Fruit fly (Drosophila melanogaster): Measurements from ENCODE around the gene vex.
"Not testable (repeated sequence)": the region's sequence is repeated elsewhere in the genome, so short reads cannot be mapped to it uniquely, and the experiment has no call there.

Gene vex

dm6 chrX:10959912-10960311, 79.8 kb downstream of the vex start:
- TF ChIP-seq cic (GFP tag; optimal IDR thresholded peaks at IDR 0.05): no peak
- TF ChIP-seq CG7101 (tag; optimal IDR thresholded peaks at IDR 0.05): no peak
- no peak for TF ChIP-seq kay (GFP tag; ENCODE audit: borderline replicate concordance)
- no peak for TF ChIP-seq CG7045 (GFP tag; optimal IDR thresholded peaks at IDR 0.05)
- no peak for TF ChIP-seq Hr96 (GFP tag; optimal IDR thresholded peaks at IDR 0.05)
- no peak for TF ChIP-seq CG5204 (GFP tag; optimal IDR thresholded peaks at IDR 0.05)

dm6 chrX:10953240-10953639, 86.5 kb downstream of the vex start:
- TF ChIP-seq CG14711 (tag; optimal IDR thresholded peaks at IDR 0.05): no peak

- TF ChIP-seq kay (GFP tag; ENCODE audit: borderline replicate concordance) (no peak), pad (GFP tag; optimal IDR thresholded peaks at IDR 0.05) (no peak), Clk (GFP tag; optimal IDR thresholded peaks at IDR 0.05) (no peak), cic (GFP tag; optimal IDR thresholded peaks at IDR 0.05) (no peak), cnc (optimal IDR thresholded peaks at IDR 0.05) (no peak), CG12768 (GFP tag; optimal IDR thresholded peaks at IDR 0.05) (no peak)
Observed at dm6 chrX:10952386-10952785, 87.3 kb downstream of the vex start, which contains the start of gene Rab9Fb. TSS of gene Rab9Fb (minus strand) at chrX:10952486.

dm6 chrX:10950930-10951329, 88.8 kb downstream of the vex start, which contains the start of gene Rab9Fa:
TSS of gene Rab9Fa (minus strand) at chrX:10951030.
- not testable (repeated sequence) for TF ChIP-seq CG14711 (tag; optimal IDR thresholded peaks at IDR 0.05); Hr96 (GFP tag; optimal IDR thresholded peaks at IDR 0.05); CG1620 (GFP tag; optimal IDR thresholded peaks at IDR 0.05)

- TF ChIP-seq Hr96 (GFP tag; optimal IDR thresholded peaks at IDR 0.05) (no peak), CG1620 (GFP tag; optimal IDR thresholded peaks at IDR 0.05) (no peak), kay (GFP tag; ENCODE audit: borderline replicate concordance) (no peak), Mnt (GFP tag; optimal IDR thresholded peaks at IDR 0.05) (no peak), bab1 (GFP tag; optimal IDR thresholded peaks at IDR 0.05) (no peak), toe (GFP tag; optimal IDR thresholded peaks at IDR 0.05) (no peak), tj (GFP tag; optimal IDR thresholded peaks at IDR 0.05) (no peak), CG33017 (tag; optimal IDR thresholded peaks at IDR 0.05) (no peak), Clk (GFP tag; optimal IDR thresholded peaks at IDR 0.05) (no peak), ovo (GFP tag; optimal IDR thresholded peaks at IDR 0.05) (no peak), CG7101 (tag; optimal IDR thresholded peaks at IDR 0.05) (no peak), Crg-1 (GFP tag; optimal IDR thresholded peaks at IDR 0.05) (no peak)
Observed at dm6 chrX:10936599-10936998, 103.1 kb downstream of the vex start.

- TF ChIP-seq CG7045 (GFP tag; optimal IDR thresholded peaks at IDR 0.05) (no peak), bab1 (GFP tag; optimal IDR thresholded peaks at IDR 0.05) (no peak), tj (GFP tag; optimal IDR thresholded peaks at IDR 0.05) (no peak), CG1620 (GFP tag; optimal IDR thresholded peaks at IDR 0.05) (no peak), toe (GFP tag; optimal IDR thresholded peaks at IDR 0.05) (no peak), Crg-1 (GFP tag; optimal IDR thresholded peaks at IDR 0.05) (no peak)
Observed at dm6 chrX:10935587-10935986, 104.1 kb downstream of the vex start.

- TF ChIP-seq CG7101 (tag; optimal IDR thresholded peaks at IDR 0.05) (no peak), tj (GFP tag; optimal IDR thresholded peaks at IDR 0.05) (no peak), pad (GFP tag; optimal IDR thresholded peaks at IDR 0.05) (no peak)
Observed at dm6 chrX:10933776-10934175, 105.9 kb downstream of the vex start.

dm6 chrX:10932300-10932699, 107.4 kb downstream of the vex start:
- no peak for TF ChIP-seq tj (GFP tag; optimal IDR thresholded peaks at IDR 0.05)
- no peak for TF ChIP-seq pad (GFP tag; optimal IDR thresholded peaks at IDR 0.05)
- TF ChIP-seq ovo (GFP tag; optimal IDR thresholded peaks at IDR 0.05): no peak
- TF ChIP-seq Crg-1 (GFP tag; optimal IDR thresholded peaks at IDR 0.05): no peak
- no peak for TF ChIP-seq cnc (optimal IDR thresholded peaks at IDR 0.05)
- no peak for TF ChIP-seq CG14711 (tag; optimal IDR thresholded peaks at IDR 0.05)
- no peak for TF ChIP-seq CG33017 (tag; optimal IDR thresholded peaks at IDR 0.05)
- TF ChIP-seq CG11617 (GFP tag; optimal IDR thresholded peaks at IDR 0.05): no peak

dm6 chrX:10931250-10931649, 108.5 kb downstream of the vex start:
- TF ChIP-seq cic (GFP tag; optimal IDR thresholded peaks at IDR 0.05): no peak
- TF ChIP-seq cnc (optimal IDR thresholded peaks at IDR 0.05): no peak
- TF ChIP-seq CG11617 (GFP tag; optimal IDR thresholded peaks at IDR 0.05): no peak
- TF ChIP-seq Mnt (GFP tag; optimal IDR thresholded peaks at IDR 0.05): no peak
- no peak for TF ChIP-seq Hr96 (GFP tag; optimal IDR thresholded peaks at IDR 0.05)
- no peak for TF ChIP-seq CG5204 (GFP tag; optimal IDR thresholded peaks at IDR 0.05)
- TF ChIP-seq CG1620 (GFP tag; optimal IDR thresholded peaks at IDR 0.05): no peak
- no peak for TF ChIP-seq bab1 (GFP tag; optimal IDR thresholded peaks at IDR 0.05)

All from whole organism, adult.